Fruit fly (Drosophila melanogaster) whole organism, wandering third instar larva: ENCODE data around the gene Strump.

Source experiments
- Abd-B ChIP-seq: fragments of >200 bp; optimal IDR thresholded peaks from 2 replicates; lab custom pipeline; 2017; ENCODE audit warnings: missing biosample characterization, missing genetic modification characterization
- CG32264 ChIP-seq: fragments of 200-800 bp; sonication (Bioruptor generic); optimal IDR thresholded peaks from 2 replicates; lab custom pipeline; 2016; ENCODE audit warnings: missing biosample characterization, missing genetic modification characterization
- CG9705 ChIP-seq: fragments of 200-800 bp; sonication (Bioruptor generic); optimal IDR thresholded peaks from 2 replicates; lab custom pipeline; 2018; ENCODE audit warnings: missing biosample characterization, mild to moderate bottlenecking, missing genetic modification characterization
- Dif ChIP-seq: fragments of 200-275, 200-300 bp; sonication (Bioruptor generic); optimal IDR thresholded peaks from 2 replicates; lab custom pipeline; 2018; ENCODE audit warnings: missing biosample characterization, missing genetic modification characterization; ENCODE audit not compliant: partially characterized antibody
- GATAd ChIP-seq: sonication (Bioruptor generic); optimal IDR thresholded peaks from 2 replicates; lab custom pipeline; 2016; ENCODE audit warnings: missing biosample characterization, missing genetic modification characterization
- HLH106 ChIP-seq: fragments of 200-800 bp; optimal IDR thresholded peaks from 3 replicates; lab custom pipeline; 2019; ENCODE audit warnings: missing biosample characterization, mild to moderate bottlenecking, missing genetic modification characterization, moderate library complexity
- Hnf4 ChIP-seq: fragments of 200-800 bp; sonication (Bioruptor generic); optimal IDR thresholded peaks from 2 replicates; lab custom pipeline; 2016; ENCODE audit warnings: missing biosample characterization, mild to moderate bottlenecking, missing genetic modification characterization
- Hr78 ChIP-seq: fragments of >200 bp; optimal IDR thresholded peaks from 2 replicates; lab custom pipeline; 2017; ENCODE audit warnings: missing biosample characterization, missing genetic modification characterization
- Hr83 ChIP-seq: fragments of 200-300 bp; sonication (Bioruptor generic); optimal IDR thresholded peaks from 2 replicates; lab custom pipeline; 2016; ENCODE audit warnings: missing biosample characterization, mild to moderate bottlenecking, missing genetic modification characterization, moderate library complexity; ENCODE audit not compliant: poor library complexity, severe bottlenecking
- Jra ChIP-seq: sonication (Bioruptor generic); optimal IDR thresholded peaks from 2 replicates; lab custom pipeline; 2016; ENCODE audit warnings: missing biosample characterization, missing genetic modification characterization
- Mio ChIP-seq: sonication (Bioruptor generic); optimal IDR thresholded peaks from 2 replicates; lab custom pipeline; 2016; ENCODE audit warnings: missing biosample characterization, missing genetic modification characterization
- Myc ChIP-seq: fragments of >200 bp; optimal IDR thresholded peaks from 2 replicates; lab custom pipeline; 2017
- N ChIP-seq: fragments of >200 bp; optimal IDR thresholded peaks from 2 replicates; lab custom pipeline; 2018; ENCODE audit warnings: missing biosample characterization, missing external identifiers, missing genetic modification characterization
- OdsH ChIP-seq: fragments of 200-800 bp; sonication (Bioruptor generic); optimal IDR thresholded peaks from 2 replicates; lab custom pipeline; 2016; ENCODE audit warnings: missing biosample characterization, mild to moderate bottlenecking, missing genetic modification characterization
- Rel ChIP-seq, 2 experiments: fragments of 200-800 bp; sonication (Bioruptor generic) in 1 of 2; optimal IDR thresholded peaks; 2 replicates in 1 of 2; 3 replicates in 1 of 2; lab custom pipeline; 2016 to 2019; ENCODE audit warnings: mild to moderate bottlenecking in 2 of 2, missing biosample characterization in 2 of 2, missing genetic modification characterization in 2 of 2, moderate library complexity in 1 of 2
- Sp1 ChIP-seq: fragments of 200-800 bp; sonication (Bioruptor generic); optimal IDR thresholded peaks from 3 replicates; lab custom pipeline; 2019; ENCODE audit warnings: missing biosample characterization, mild to moderate bottlenecking, missing genetic modification characterization, moderate library complexity
- Vsx2 ChIP-seq: fragments of 200-300, 225-300 bp; sonication (Bioruptor generic); optimal IDR thresholded peaks from 2 replicates; lab custom pipeline; 2018; ENCODE audit warnings: missing biosample characterization, missing genetic modification characterization; ENCODE audit not compliant: partially characterized antibody
- br ChIP-seq: fragments of 200-800 bp; sonication (Bioruptor generic); optimal IDR thresholded peaks from 2 replicates; lab custom pipeline; 2016; ENCODE audit warnings: missing biosample characterization, missing genetic modification characterization
- brk ChIP-seq: fragments of 200-800 bp; sonication (Bioruptor generic); optimal IDR thresholded peaks from 2 replicates; lab custom pipeline; 2016; ENCODE audit warnings: missing biosample characterization, mild to moderate bottlenecking, missing genetic modification characterization
- dl ChIP-seq, 2 experiments: fragments of 175-275, 200-275 bp in 1 of 2; fragments of 200-275 bp in 1 of 2; sonication (Bioruptor generic); optimal IDR thresholded peaks; lab custom pipeline; 2018; ENCODE audit warnings: mild to moderate bottlenecking in 2 of 2, missing biosample characterization in 2 of 2, missing genetic modification characterization in 2 of 2, moderate library complexity in 2 of 2; ENCODE audit not compliant: partially characterized antibody in 2 of 2, insufficient read depth in 1 of 2
- dmrt93B ChIP-seq: fragments of 200-800 bp; sonication (Bioruptor generic); optimal IDR thresholded peaks from 2 replicates; lab custom pipeline; 2018; ENCODE audit warnings: missing biosample characterization, mild to moderate bottlenecking, missing genetic modification characterization
- dsf ChIP-seq: sonication (Bioruptor generic); optimal IDR thresholded peaks from 2 replicates; lab custom pipeline; 2016; ENCODE audit warnings: missing biosample characterization, missing genetic modification characterization, borderline replicate concordance
- ey ChIP-seq: fragments of 200-800 bp; sonication (Bioruptor generic); optimal IDR thresholded peaks from 2 replicates; lab custom pipeline; 2016; ENCODE audit warnings: missing biosample characterization, missing genetic modification characterization
- foxo ChIP-seq, 2 experiments: fragments of 200-800 bp; sonication (Bioruptor generic); optimal IDR thresholded peaks; 2 replicates in 1 of 2; 3 replicates in 1 of 2; lab custom pipeline; 2016 to 2017; ENCODE audit warnings: missing biosample characterization in 2 of 2, missing genetic modification characterization in 2 of 2
- fru ChIP-seq: fragments of 200-800 bp; sonication (Bioruptor generic); optimal IDR thresholded peaks from 3 replicates; lab custom pipeline; 2016; ENCODE audit warnings: missing biosample characterization, mild to moderate bottlenecking, missing genetic modification characterization
- h ChIP-seq: fragments of 200-800 bp; sonication (Bioruptor generic); optimal IDR thresholded peaks from 3 replicates; lab custom pipeline; 2016; ENCODE audit warnings: missing biosample characterization, mild to moderate bottlenecking, missing genetic modification characterization
- jim ChIP-seq: fragments of 175-275, 200-325 bp; sonication (Bioruptor generic); optimal IDR thresholded peaks from 2 replicates; lab custom pipeline; 2016; ENCODE audit warnings: missing biosample characterization, mild to moderate bottlenecking, missing genetic modification characterization
- lola ChIP-seq: fragments of >200 bp; optimal IDR thresholded peaks from 2 replicates; lab custom pipeline; 2017; ENCODE audit warnings: missing biosample characterization, missing genetic modification characterization
- pan ChIP-seq: fragments of >200 bp; optimal IDR thresholded peaks from 2 replicates; lab custom pipeline; 2017
- psq ChIP-seq: fragments of 200-800 bp; sonication (Bioruptor generic); optimal IDR thresholded peaks from 3 replicates; lab custom pipeline; 2017; ENCODE audit warnings: missing biosample characterization, mild to moderate bottlenecking, missing genetic modification characterization, moderate library complexity
- rgr ChIP-seq: fragments of 200-800 bp; sonication (Bioruptor generic); optimal IDR thresholded peaks from 3 replicates; lab custom pipeline; 2016; ENCODE audit warnings: missing biosample characterization, mild to moderate bottlenecking, missing genetic modification characterization
- sage ChIP-seq: fragments of 200-800 bp; sonication (Bioruptor generic); optimal IDR thresholded peaks from 2 replicates; lab custom pipeline; 2016; ENCODE audit warnings: missing biosample characterization, mild to moderate bottlenecking, missing genetic modification characterization
- sv ChIP-seq: fragments of 200-800 bp; sonication (Bioruptor generic); optimal IDR thresholded peaks from 3 replicates; lab custom pipeline; 2016; ENCODE audit warnings: missing biosample characterization, missing genetic modification characterization
- tai ChIP-seq: sonication (Bioruptor generic); optimal IDR thresholded peaks from 2 replicates; lab custom pipeline; 2016; ENCODE audit warnings: missing biosample characterization, missing genetic modification characterization
- usp ChIP-seq: fragments of >200 bp; optimal IDR thresholded peaks from 2 replicates; lab custom pipeline; 2017; ENCODE audit warnings: missing biosample characterization, missing genetic modification characterization
- woc ChIP-seq: sonication (Bioruptor generic); optimal IDR thresholded peaks from 2 replicates; lab custom pipeline; 2016; ENCODE audit warnings: missing biosample characterization, mild to moderate bottlenecking, missing genetic modification characterization

Gene Strump

DNA sequence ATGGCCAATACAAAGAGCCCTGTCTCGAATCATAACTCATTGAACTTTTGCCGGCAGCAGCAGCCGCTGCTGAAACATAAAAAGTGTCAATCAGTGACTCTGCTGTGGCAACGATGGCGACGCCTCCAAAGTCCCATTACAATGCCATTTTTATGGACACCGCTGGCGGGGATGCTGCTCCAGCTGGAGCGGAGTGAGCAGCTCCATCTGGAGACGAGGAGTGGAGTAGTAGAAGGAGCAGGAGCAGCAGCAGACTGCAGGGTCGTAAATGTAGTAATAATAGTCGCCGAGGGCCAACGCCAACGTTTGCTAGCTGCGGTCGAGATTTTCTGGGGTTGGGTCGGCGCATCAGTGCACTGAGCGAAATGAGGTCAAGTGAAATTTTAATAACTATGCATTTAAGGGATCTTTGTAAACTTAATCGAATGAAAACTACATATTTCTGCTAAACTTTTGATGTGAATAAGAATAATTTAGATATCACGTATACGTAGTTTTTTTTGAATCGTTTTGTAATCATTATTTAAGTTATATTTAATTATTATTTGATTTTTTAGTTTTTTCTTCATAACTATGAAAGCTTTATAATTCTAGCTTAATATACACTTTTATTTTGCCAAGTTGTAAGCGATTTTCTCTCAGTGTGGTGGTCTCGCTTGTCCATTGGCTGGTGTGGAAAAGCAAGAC is 46.8 kb downstream of the Strump start:
- TF ChIP-seq rgr (GFP tag; lab: Kevin White, UChicago), result no peak
- TF ChIP-seq Dif (GFP tag; lab: Kevin White, UChicago), result no peak
- TF ChIP-seq Mio (GFP tag; lab: Kevin White, UChicago), result no peak

DNA sequence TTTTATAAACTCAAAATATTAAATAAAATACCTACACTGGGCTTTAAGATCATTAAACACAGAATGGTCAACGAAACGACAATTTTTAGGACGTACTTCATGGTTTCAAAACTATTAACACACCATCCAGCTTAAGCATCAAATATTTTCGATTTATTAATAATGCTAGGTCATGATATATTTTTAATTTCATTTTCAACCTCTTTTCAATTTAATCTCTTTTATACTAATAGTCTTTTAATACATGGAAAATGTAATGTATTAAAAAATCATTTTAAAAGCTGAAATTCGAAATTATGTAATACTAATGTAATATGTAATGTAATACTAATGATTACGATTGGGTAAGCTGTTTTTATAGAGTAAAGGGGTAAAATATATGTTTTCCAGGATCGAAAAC is 48.2 kb downstream of the Strump start, which contains the start of gene CG33796:
Gene CG33796, minus strand, starts transcription at position 101 of the 400 bp plus-strand sequence.
- TF ChIP-seq rgr (GFP tag; lab: Kevin White, UChicago) (no peak), fru (GFP tag; lab: Kevin White, UChicago) (no peak), OdsH (GFP tag; lab: Kevin White, UChicago) (no peak), psq (GFP tag; lab: Kevin White, UChicago) (no peak)
- TF ChIP-seq, all 38 proteins: peak for 0

DNA sequence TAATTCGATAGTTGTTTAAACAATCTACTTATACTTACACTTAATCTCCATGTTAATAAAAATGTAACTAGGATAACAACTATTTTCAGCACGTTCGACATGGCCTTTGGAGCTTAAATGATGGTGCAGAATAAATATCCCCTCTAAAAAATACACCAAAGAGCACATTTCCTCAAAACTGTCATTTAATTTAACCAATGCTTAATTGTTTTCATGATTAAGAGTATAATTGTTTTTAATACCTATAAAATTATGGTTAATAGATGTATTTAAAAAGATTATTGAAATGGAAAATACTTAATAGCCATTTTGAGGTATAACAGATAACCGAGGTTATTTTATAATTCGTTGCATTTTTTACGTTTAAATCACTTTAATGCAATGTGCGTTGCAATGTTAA is 49.5 kb downstream of the Strump start, which contains the start of gene CG33795:
Gene CG33795, minus strand, starts transcription at position 101 of the 400 bp plus-strand sequence.
- no peak for TF ChIP-seq woc (GFP tag; lab: Kevin White, UChicago)
- TF ChIP-seq ey (GFP tag; lab: Kevin White, UChicago), result no peak
- no peak for TF ChIP-seq Hr78
- TF ChIP-seq CG32264, result no peak
- TF ChIP-seq OdsH (GFP tag; lab: Kevin White, UChicago), result no peak
- no peak for TF ChIP-seq fru (GFP tag; lab: Kevin White, UChicago)
- TF ChIP-seq dsf (GFP tag; lab: Kevin White, UChicago), result no peak
- TF ChIP-seq Hr83, result no peak
- no peak for TF ChIP-seq dmrt93B (GFP tag; lab: Kevin White, UChicago)
- TF ChIP-seq foxo (GFP tag; optimal IDR thresholded peaks at IDR 0.05; lab: Kevin White, UChicago), result no peak
- no peak for TF ChIP-seq CG9705
- no peak for TF ChIP-seq pan (lab: Kevin White, UChicago)
- TF ChIP-seq, all 38 proteins: peak for 0

DNA sequence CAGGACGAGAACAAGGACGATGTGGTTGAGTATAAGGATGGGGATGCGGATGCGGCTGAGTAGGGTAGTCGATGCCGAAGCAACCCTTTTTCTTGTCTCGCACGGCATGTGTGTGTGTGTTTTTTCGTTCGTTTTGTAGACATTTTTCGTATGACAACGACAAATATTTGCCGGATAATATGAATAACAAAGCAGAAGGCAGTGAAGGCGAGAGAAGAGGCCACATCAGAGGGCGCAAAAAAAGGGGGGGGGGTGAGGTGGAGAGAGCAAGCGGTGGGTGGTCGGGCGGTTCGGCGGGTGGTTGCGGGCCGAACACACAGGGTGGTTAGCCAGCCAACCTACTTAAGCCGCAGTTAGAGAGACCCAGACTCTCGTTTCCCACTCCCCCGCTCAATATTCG is 50.6 kb downstream of the Strump start:
- no peak for TF ChIP-seq dsf (GFP tag; lab: Kevin White, UChicago)
- no peak for TF ChIP-seq ey (GFP tag; lab: Kevin White, UChicago)
- no peak for TF ChIP-seq Vsx2 (GFP tag; lab: Kevin White, UChicago)
- no peak for TF ChIP-seq Myc
- TF ChIP-seq Mio (GFP tag; lab: Kevin White, UChicago), result no peak
- no peak for TF ChIP-seq sv
- no peak for TF ChIP-seq CG9705
- no peak for TF ChIP-seq Sp1
- no peak for TF ChIP-seq GATAd (GFP tag; lab: Kevin White, UChicago)
- no peak for TF ChIP-seq br
- TF ChIP-seq, all 38 proteins: peak for 0

DNA sequence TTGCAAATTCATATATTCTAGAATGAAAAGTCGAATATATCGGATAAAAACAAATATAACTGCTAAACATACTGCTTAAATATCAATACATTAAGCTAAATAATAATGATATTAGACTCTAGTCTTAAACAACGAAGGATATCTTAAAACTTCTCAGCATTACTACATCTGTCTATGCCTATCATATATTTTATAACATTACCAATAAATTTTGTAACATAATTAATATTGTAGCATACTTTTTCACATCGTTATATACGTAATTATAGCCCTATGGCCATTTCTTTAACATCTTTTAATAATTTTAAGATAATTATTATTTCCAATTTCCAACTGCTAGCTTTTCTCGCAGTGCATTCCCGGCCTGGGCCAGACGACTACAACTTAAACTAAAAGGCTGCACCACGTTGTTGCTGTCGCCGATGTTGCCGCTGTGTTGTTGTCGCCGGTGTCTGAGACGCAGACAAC is 51.0 kb downstream of the Strump start:
- peak; percentile 10 for TF ChIP-seq br
- no peak for TF ChIP-seq Hr83
- no peak for TF ChIP-seq jim (GFP tag; lab: Kevin White, UChicago)
- peak; percentile 31 for TF ChIP-seq Hnf4 (GFP tag; lab: Kevin White, UChicago)
- TF ChIP-seq CG32264, result no peak
- no peak for TF ChIP-seq sage
- no peak for TF ChIP-seq CG9705
- TF ChIP-seq psq (GFP tag; lab: Kevin White, UChicago), result peak; percentile 71
- TF ChIP-seq foxo (GFP tag; optimal IDR thresholded peaks at IDR 0.05; lab: Kevin White, UChicago), result peak in 1 of 2 experiments; percentile 73
- no peak for TF ChIP-seq Mio (GFP tag; lab: Kevin White, UChicago)
- TF ChIP-seq Vsx2 (GFP tag; lab: Kevin White, UChicago), result no peak
- no peak for TF ChIP-seq sv
- TF ChIP-seq Rel (GFP tag; optimal IDR thresholded peaks at IDR 0.05; lab: Kevin White, UChicago), result peak; percentile 19
- no peak for TF ChIP-seq Rel (tag; optimal IDR thresholded peaks at IDR 0.05; lab: Kevin White, UChicago)
- TF ChIP-seq dsf (GFP tag; lab: Kevin White, UChicago), result no peak
- peak; percentile 10 for TF ChIP-seq woc (GFP tag; lab: Kevin White, UChicago)
- no peak for TF ChIP-seq Myc
- TF ChIP-seq GATAd (GFP tag; lab: Kevin White, UChicago), result no peak
- no peak for TF ChIP-seq Dif (GFP tag; lab: Kevin White, UChicago)
- TF ChIP-seq brk (GFP tag; lab: Kevin White, UChicago), result peak; percentile 43
- peak; percentile 58 for TF ChIP-seq dmrt93B (GFP tag; lab: Kevin White, UChicago)
- TF ChIP-seq Jra, result no peak
- TF ChIP-seq tai (GFP tag; lab: Kevin White, UChicago), result no peak
- TF ChIP-seq N (GFP tag; lab: Kevin White, UChicago), result no peak
- no peak for TF ChIP-seq pan (lab: Kevin White, UChicago)
- TF ChIP-seq Hr78, result no peak
- TF ChIP-seq lola (GFP tag; lab: Kevin White, UChicago), result no peak
- TF ChIP-seq usp (GFP tag; lab: Kevin White, UChicago), result no peak
- peak; percentile 63 for TF ChIP-seq fru (GFP tag; lab: Kevin White, UChicago)
- no peak for TF ChIP-seq dl (GFP tag; optimal IDR thresholded peaks at IDR 0.05; lab: Kevin White, UChicago; ENCODE audit: insufficient read depth in 1 of 2, partially characterized antibody in 2 of 2)
- TF ChIP-seq Abd-B, result no peak
- TF ChIP-seq HLH106 (tag; lab: Kevin White, UChicago), result peak; percentile 48
- peak; percentile 53 for TF ChIP-seq h (GFP tag; lab: Kevin White, UChicago)
- TF ChIP-seq Sp1, result peak; percentile 82
- TF ChIP-seq ey (GFP tag; lab: Kevin White, UChicago), result peak; percentile 53
